Fruit fly (Drosophila melanogaster) S2 (cell line): ENCODE results near the gene CG43295.

Experiments
- CG8478 ChIP-seq: fragments of >200 bp; optimal IDR thresholded peaks from 2 replicates; lab custom pipeline; 2018
- CTCF ChIP-seq, 2 experiments: fragments of >200 bp; optimal IDR thresholded peaks; 2 replicates each; lab custom pipeline; 2018

- TF ChIP-seq CG8478 (no peak), CTCF (optimal IDR thresholded peaks at IDR 0.05; lab: Kevin White, UChicago) (no peak)
These were observed at the start of gene CG43295, which contains the start of gene IntS9 for dm6 chr3L:16105528-16105927.
